Worm (Caenorhabditis elegans) whole organism, L1 larva: ENCODE results near the gene gcsh-1.

Experiments
- lir-3 ChIP-seq: sonication (generic microtip); optimal IDR thresholded peaks from 2 replicates; lab custom pipeline; 2016; ENCODE audit warnings: mild to moderate bottlenecking, missing genetic modification characterization, moderate library complexity, missing compliant biosample characterization; ENCODE audit not compliant: poor library complexity
- mab-9 ChIP-seq: fragments of 200-800 bp; sonication (Bioruptor generic); IDR thresholded peaks from 2 replicates; pipeline ENCODE4 v1.3.6; 2022; ENCODE audit warnings: missing genetic modification reagents, missing genetic modification characterization, missing compliant biosample characterization
- nhr-237 ChIP-seq: fragments of 150-350 bp; optimal IDR thresholded peaks from 2 replicates; lab custom pipeline; 2014; ENCODE audit warnings: missing biosample characterization, missing genetic modification characterization
- nhr-28 ChIP-seq: fragments of 150-350 bp; optimal IDR thresholded peaks from 2 replicates; lab custom pipeline; 2014; ENCODE audit warnings: missing biosample characterization, missing genetic modification characterization
- nhr-77 ChIP-seq: fragments of 150-350 bp; optimal IDR thresholded peaks from 2 replicates; lab custom pipeline; 2014; ENCODE audit warnings: missing biosample characterization, missing genetic modification characterization
- swsn-7 ChIP-seq: sonication (generic microtip); optimal IDR thresholded peaks from 2 replicates; lab custom pipeline; 2016; ENCODE audit warnings: missing genetic modification characterization, missing compliant biosample characterization
- unc-98 ChIP-seq: fragments of 200-800 bp; sonication (Bioruptor generic); IDR thresholded peaks from 2 replicates; pipeline ENCODE4 v1.3.6; 2022; ENCODE audit warnings: missing genetic modification characterization, missing compliant biosample characterization
- zag-1 ChIP-seq: fragments of 150-350 bp; optimal IDR thresholded peaks from 2 replicates; lab custom pipeline; 2014; ENCODE audit warnings: missing biosample characterization, missing genetic modification characterization
- ztf-11 ChIP-seq, 2 experiments: sonication (generic microtip); optimal IDR thresholded peaks; 2 replicates each; lab custom pipeline; 2016 to 2017; ENCODE audit warnings: missing genetic modification characterization in 2 of 2, missing biosample characterization in 1 of 2, missing compliant biosample characterization in 1 of 2

- TF ChIP-seq nhr-237 (tag; lab: Kevin White, UChicago) (no peak), ztf-11 (tag; optimal IDR thresholded peaks at IDR 0.05; lab: Kevin White, UChicago) (peak in 1 of 2 experiments; percentile 30), zag-1 (tag; lab: Kevin White, UChicago) (no peak), lir-3 (tag; lab: Kevin White, UChicago) (no peak), unc-98 (no peak), nhr-28 (no peak), swsn-7 (no peak), mab-9 (GFP tag; lab: Robert Waterston, UW) (no peak), nhr-77 (no peak)
Measured at ce11 chrX:14503800-14504550, 10.9 kb downstream of the gcsh-1 start, which contains the start of gene M163.1.
